Worm (Caenorhabditis elegans): Measurements from ENCODE around the gene W06B4.2.
A peak's percentile ranks its signal among the peaks of the same experiment; 100 is the strongest.

Gene W06B4.2

DNA sequence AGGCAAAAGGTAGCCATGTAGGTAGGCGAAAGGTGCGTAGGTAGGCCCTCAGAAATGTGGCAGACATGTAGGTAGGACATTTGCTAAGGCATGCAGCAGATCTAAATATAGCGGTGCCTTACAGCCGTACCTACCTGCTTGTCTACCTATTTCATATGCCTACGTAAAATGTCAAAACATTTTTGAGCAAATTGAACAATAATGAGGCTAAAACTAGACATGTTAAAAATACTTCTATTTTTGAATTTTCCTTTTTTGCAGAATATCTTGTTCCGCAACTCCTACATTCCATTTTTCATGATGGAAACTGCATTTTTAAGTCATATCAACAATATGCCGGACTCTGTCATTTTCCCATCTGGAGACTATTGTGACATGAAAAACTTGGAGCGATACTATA, 33.7 kb upstream of the W06B4.2 start:
- no peak for TF ChIP-seq sox-4 (tag; optimal IDR thresholded peaks at IDR 0.05)
- no peak for TF ChIP-seq eyg-1 (tag; optimal IDR thresholded peaks at IDR 0.05)
- no peak for TF ChIP-seq odd-2 (tag; optimal IDR thresholded peaks at IDR 0.05)
- TF ChIP-seq ceh-9 (tag; optimal IDR thresholded peaks at IDR 0.05), result no peak
- no peak for TF ChIP-seq hlh-13 (GFP tag; optimal IDR thresholded peaks at IDR 0.05)
- no peak for TF ChIP-seq hlh-30 (tag; optimal IDR thresholded peaks at IDR 0.05; ENCODE audit: insufficient read depth)
- TF ChIP-seq unc-86 (tag; optimal IDR thresholded peaks at IDR 0.05), result no peak

ce11 chrII:4435134-4435533, 32.8 kb upstream of the W06B4.2 start, which contains the start of gene nhr-273:
nhr-273 (plus strand) TSS chrII:4435300.
- TF ChIP-seq tbx-7 (tag; optimal IDR thresholded peaks at IDR 0.05) (no peak), fkh-10 (GFP tag; optimal IDR thresholded peaks at IDR 0.05) (no peak), mec-3 (tag; optimal IDR thresholded peaks at IDR 0.05; ENCODE audit: borderline replicate concordance) (no peak), unc-3 (GFP tag; conservative IDR thresholded peaks at IDR 0.05) (no peak), unc-3 (tag; optimal IDR thresholded peaks at IDR 0.05) (no peak), elt-2 (tag; optimal IDR thresholded peaks at IDR 0.05) (peak; percentile 34)

DNA sequence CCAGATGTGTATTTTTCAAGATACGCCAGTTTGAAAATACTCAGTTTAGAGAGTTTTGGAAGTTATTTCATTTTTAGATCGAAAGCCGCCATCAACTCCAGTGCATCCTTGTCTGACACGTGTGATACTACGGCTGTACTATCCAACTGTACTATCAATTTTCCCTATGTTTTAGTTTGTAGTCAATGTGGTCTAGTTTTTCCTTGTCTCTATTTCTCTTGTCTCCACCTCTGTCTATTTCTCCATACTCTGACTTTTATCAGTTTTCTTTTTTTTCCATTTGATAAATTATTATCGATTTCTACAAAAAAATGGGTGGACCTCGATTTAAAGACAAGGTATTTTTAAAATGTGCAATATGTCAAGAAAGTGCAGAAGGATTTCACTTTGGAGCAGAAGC, 29.4 kb upstream of the W06B4.2 start, which contains the start of gene nhr-16:
nhr-16 (plus strand) TSS at position 205 of the 400 bp plus-strand sequence.
- TF ChIP-seq elt-2 (tag; optimal IDR thresholded peaks at IDR 0.05) (peak; percentile 43), hlh-15 (tag; optimal IDR thresholded peaks at IDR 0.05) (no peak), pat-9 (tag; optimal IDR thresholded peaks at IDR 0.05) (no peak), F13H6.1 (tag; optimal IDR thresholded peaks at IDR 0.05) (no peak), madf-2 (tag; optimal IDR thresholded peaks at IDR 0.05) (no peak), pha-4 (tag; optimal IDR thresholded peaks at IDR 0.05) (no peak)

- TF ChIP-seq nfya-1 (tag; optimal IDR thresholded peaks at IDR 0.05), result peak; percentile 81
- no peak for TF ChIP-seq nhr-232 (tag; optimal IDR thresholded peaks at IDR 0.05)
- TF ChIP-seq pqm-1 (tag; optimal IDR thresholded peaks at IDR 0.05), result no peak
- no peak for TF ChIP-seq ceh-24 (tag; optimal IDR thresholded peaks at IDR 0.05)
- no peak for TF ChIP-seq ceh-34 (tag; optimal IDR thresholded peaks at IDR 0.05)
- no peak for TF ChIP-seq nhr-11 (tag; optimal IDR thresholded peaks at IDR 0.05)
- no peak for TF ChIP-seq ceh-22 (tag; optimal IDR thresholded peaks at IDR 0.05)
- TF ChIP-seq T23F11.4 (GFP tag; optimal IDR thresholded peaks at IDR 0.05), result no peak
- no peak for TF ChIP-seq ceh-18 (tag; optimal IDR thresholded peaks at IDR 0.05)
These were observed 26.7 kb upstream of the W06B4.2 start for ce11 chrII:4441278-4441677.

- no peak for TF ChIP-seq hlh-30 (tag; optimal IDR thresholded peaks at IDR 0.05; ENCODE audit: insufficient read depth)
- no peak for TF ChIP-seq pqm-1 (tag; optimal IDR thresholded peaks at IDR 0.05)
- TF ChIP-seq sdc-2 (tag; optimal IDR thresholded peaks at IDR 0.05), result no peak
- no peak for TF ChIP-seq hlh-13 (GFP tag; optimal IDR thresholded peaks at IDR 0.05)
- TF ChIP-seq ceh-14 (tag; optimal IDR thresholded peaks at IDR 0.05), result no peak
- TF ChIP-seq nhr-11 (tag; optimal IDR thresholded peaks at IDR 0.05), result no peak
- no peak for TF ChIP-seq fkh-10 (GFP tag; optimal IDR thresholded peaks at IDR 0.05)
- no peak for TF ChIP-seq ceh-24 (tag; optimal IDR thresholded peaks at IDR 0.05)
- no peak for TF ChIP-seq K02D7.2 (tag; optimal IDR thresholded peaks at IDR 0.05)
- TF ChIP-seq zip-5 (tag; optimal IDR thresholded peaks at IDR 0.05), result no peak
- no peak for TF ChIP-seq unc-3 (GFP tag; conservative IDR thresholded peaks at IDR 0.05)
- TF ChIP-seq unc-3 (tag; optimal IDR thresholded peaks at IDR 0.05), result no peak
These were observed 23.2 kb upstream of the W06B4.2 start for ce11 chrII:4444811-4445210.

- TF ChIP-seq ttx-3 (tag; optimal IDR thresholded peaks at IDR 0.05) (no peak), ceh-31 (tag; optimal IDR thresholded peaks at IDR 0.05) (no peak), tbx-7 (tag; optimal IDR thresholded peaks at IDR 0.05) (no peak), hlh-30 (tag; optimal IDR thresholded peaks at IDR 0.05; ENCODE audit: insufficient read depth) (no peak), elt-4 (tag; optimal IDR thresholded peaks at IDR 0.05) (no peak), ceh-2 (tag; optimal IDR thresholded peaks at IDR 0.05) (no peak), lin-11 (tag; optimal IDR thresholded peaks at IDR 0.05) (no peak)
These were observed 14.9 kb upstream of the W06B4.2 start, which contains the start of gene twk-2 for ce11 chrII:4453051-4453450. twk-2 (minus strand) TSS chrII:4453151.
